Worm (Caenorhabditis elegans): Measurements from ENCODE around the gene Y48C3A.5.

Gene Y48C3A.5

ce11 chrII:13315637-13316523 is 45.0 kb downstream of the Y48C3A.5 start:
- no peak for TF ChIP-seq gmeb-1 (tag; optimal IDR thresholded peaks at IDR 0.05)
- TF ChIP-seq lin-13 (GFP tag; optimal IDR thresholded peaks at IDR 0.05): peak; percentile 19

ce11 chrII:13316630-13317029 is 45.8 kb downstream of the Y48C3A.5 start:
- TF ChIP-seq elt-3 (tag; optimal IDR thresholded peaks at IDR 0.05) (no peak), aly-2 (tag; optimal IDR thresholded peaks at IDR 0.05) (no peak), ztf-11 (tag; optimal IDR thresholded peaks at IDR 0.05) (no peak), blmp-1 (tag; optimal IDR thresholded peaks at IDR 0.05; ENCODE audit: insufficient read depth) (no peak), sma-3 (GFP tag; optimal IDR thresholded peaks at IDR 0.05) (no peak), F13H6.1 (tag; optimal IDR thresholded peaks at IDR 0.05) (no peak), R02D3.7 (tag; optimal IDR thresholded peaks at IDR 0.05) (no peak), snpc-4 (tag; optimal IDR thresholded peaks at IDR 0.05) (no peak), nhr-129 (tag; optimal IDR thresholded peaks at IDR 0.05) (no peak), sma-9 (GFP tag; optimal IDR thresholded peaks at IDR 0.05) (no peak), sma-9 (tag; optimal IDR thresholded peaks at IDR 0.05) (no peak), ztf-4 (tag; optimal IDR thresholded peaks at IDR 0.05) (no peak), lsy-2 (tag; optimal IDR thresholded peaks at IDR 0.05) (no peak), nhr-10 (tag; optimal IDR thresholded peaks at IDR 0.05) (no peak)

- no peak for TF ChIP-seq nhr-237 (tag; optimal IDR thresholded peaks at IDR 0.05)
- TF ChIP-seq C34F6.9 (tag; optimal IDR thresholded peaks at IDR 0.05): no peak
- no peak for TF ChIP-seq sem-4 (tag; optimal IDR thresholded peaks at IDR 0.05)
- TF ChIP-seq mbf-1 (tag; optimal IDR thresholded peaks at IDR 0.05): no peak
- no peak for TF ChIP-seq nhr-12 (tag; optimal IDR thresholded peaks at IDR 0.05)
- TF ChIP-seq lin-11 (tag; optimal IDR thresholded peaks at IDR 0.05): no peak
- TF ChIP-seq Y55F3AM.14 (GFP tag; optimal IDR thresholded peaks at IDR 0.05): no peak
- no peak for TF ChIP-seq nhr-25 (tag; optimal IDR thresholded peaks at IDR 0.05)
- TF ChIP-seq sma-3 (GFP tag; optimal IDR thresholded peaks at IDR 0.05): no peak
- no peak for TF ChIP-seq aly-2 (tag; optimal IDR thresholded peaks at IDR 0.05)
- TF ChIP-seq unc-62 (GFP tag; optimal IDR thresholded peaks at IDR 0.05): no peak
- no peak for TF ChIP-seq ztf-11 (tag; optimal IDR thresholded peaks at IDR 0.05)
- TF ChIP-seq ceh-82 (tag; optimal IDR thresholded peaks at IDR 0.05): no peak
- TF ChIP-seq peb-1 (tag; optimal IDR thresholded peaks at IDR 0.05): no peak
- TF ChIP-seq lin-39 (tag; optimal IDR thresholded peaks at IDR 0.05): no peak
- TF ChIP-seq elt-1 (tag; optimal IDR thresholded peaks at IDR 0.05): no peak
Observed at ce11 chrII:13320811-13321210, 49.9 kb downstream of the Y48C3A.5 start, which contains the start of gene mac-1. mac-1 (minus strand) TSS chrII:13320911.

ce11 chrII:13321235-13321634 is 50.4 kb downstream of the Y48C3A.5 start:
- TF ChIP-seq crh-2 (tag; optimal IDR thresholded peaks at IDR 0.05) (no peak), unc-62 (GFP tag; optimal IDR thresholded peaks at IDR 0.05) (no peak), nhr-12 (tag; optimal IDR thresholded peaks at IDR 0.05) (no peak), elt-3 (tag; optimal IDR thresholded peaks at IDR 0.05) (no peak), nhr-6 (tag; optimal IDR thresholded peaks at IDR 0.05) (no peak)

- TF ChIP-seq ceh-82 (tag; optimal IDR thresholded peaks at IDR 0.05): no peak
- no peak for TF ChIP-seq nhr-237 (tag; optimal IDR thresholded peaks at IDR 0.05)
- TF ChIP-seq mbf-1 (tag; optimal IDR thresholded peaks at IDR 0.05): no peak
- no peak for TF ChIP-seq nhr-77 (tag; optimal IDR thresholded peaks at IDR 0.05)
- TF ChIP-seq nhr-12 (tag; optimal IDR thresholded peaks at IDR 0.05): no peak
- no peak for TF ChIP-seq ama-1 (optimal IDR thresholded peaks at IDR 0.05)
- no peak for TF ChIP-seq nhr-11 (tag; optimal IDR thresholded peaks at IDR 0.05)
- TF ChIP-seq peb-1 (tag; optimal IDR thresholded peaks at IDR 0.05): no peak
- no peak for TF ChIP-seq ceh-16 (tag; optimal IDR thresholded peaks at IDR 0.05)
- no peak for TF ChIP-seq ZK546.5 (tag; optimal IDR thresholded peaks at IDR 0.05)
- TF ChIP-seq nhr-21 (tag; optimal IDR thresholded peaks at IDR 0.05): no peak
- no peak for TF ChIP-seq fos-1 (tag; optimal IDR thresholded peaks at IDR 0.05)
Observed at ce11 chrII:13325290-13325689, 54.4 kb downstream of the Y48C3A.5 start.

Data from whole organism, L2 larva.